Worm (Caenorhabditis elegans): ENCODE measurements around the gene F28A10.1.

Gene F28A10.1

DNA sequence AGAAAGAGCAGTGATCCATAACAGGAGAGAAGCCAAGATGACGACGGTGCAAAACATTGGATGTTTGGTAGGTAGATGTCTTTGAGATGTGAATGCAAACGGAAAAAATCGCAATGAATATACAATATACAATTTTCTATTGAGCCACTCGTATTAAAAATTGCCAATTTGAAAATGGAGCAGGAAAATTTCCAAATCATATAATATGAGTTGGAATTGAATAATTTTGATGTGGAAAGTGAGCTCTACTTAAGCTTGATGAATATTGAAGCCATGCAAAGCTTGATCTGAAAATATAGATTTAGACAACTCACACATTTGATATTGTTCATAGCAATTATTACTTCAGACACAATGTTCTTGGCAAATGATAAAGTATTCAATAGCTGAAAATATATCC, 12.8 kb downstream of the F28A10.1 start, which contains the start of gene F28A10.8:
Gene F28A10.8, minus strand, starts transcription at position 101 of the 400 bp plus-strand sequence.
- TF ChIP-seq unc-55 (GFP tag; optimal IDR thresholded peaks at IDR 0.05) (no peak), nhr-6 (tag; optimal IDR thresholded peaks at IDR 0.05) (no peak), elt-3 (tag; optimal IDR thresholded peaks at IDR 0.05) (no peak), lsy-2 (tag; optimal IDR thresholded peaks at IDR 0.05) (no peak), lin-13 (GFP tag; optimal IDR thresholded peaks at IDR 0.05) (no peak), Y55F3AM.14 (GFP tag; optimal IDR thresholded peaks at IDR 0.05) (no peak)

DNA sequence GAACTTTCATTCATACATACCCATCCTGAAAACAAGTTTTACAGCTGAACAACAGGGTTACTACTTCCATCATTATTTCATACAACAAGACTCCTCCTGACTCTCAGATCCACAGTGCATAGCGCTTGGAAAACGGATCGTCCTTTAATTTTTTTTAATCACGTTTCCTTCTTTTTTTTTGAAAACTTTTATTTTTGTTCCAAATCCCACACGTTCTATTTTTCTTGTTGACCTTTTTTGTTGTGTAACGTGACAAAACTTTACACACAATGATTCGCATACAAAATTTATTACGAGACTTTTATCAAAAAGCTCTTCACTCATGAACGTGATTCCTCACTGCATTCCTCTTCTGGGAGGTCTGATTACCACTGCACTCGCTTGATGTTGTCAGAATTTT, 14.5 kb downstream of the F28A10.1 start, which contains the start of gene clc-33:
Gene clc-33, plus strand, starts transcription at position 301 of the 400 bp plus-strand sequence.
- no peak for TF ChIP-seq ceh-82 (tag; optimal IDR thresholded peaks at IDR 0.05)
- no peak for TF ChIP-seq fos-1 (tag; optimal IDR thresholded peaks at IDR 0.05)
- TF ChIP-seq R02D3.7 (tag; optimal IDR thresholded peaks at IDR 0.05), result no peak

DNA sequence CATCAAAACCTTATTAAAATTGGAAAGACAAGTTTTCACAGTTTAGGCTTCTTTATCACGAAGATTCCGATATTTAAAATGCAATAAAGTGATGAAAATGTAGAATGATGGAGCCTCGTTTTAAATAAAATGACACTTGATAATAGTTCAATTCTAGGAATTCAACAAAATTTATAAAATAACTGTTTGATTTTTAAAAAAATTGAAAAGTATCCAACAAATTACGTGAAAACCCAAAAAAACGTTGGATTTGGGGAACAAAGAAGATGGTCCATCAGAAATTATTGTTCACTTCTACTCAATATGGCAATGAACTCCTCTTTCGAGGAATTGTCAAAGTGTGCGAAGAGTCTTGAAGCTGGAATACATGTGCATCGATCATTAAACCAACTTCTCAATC, 18.4 kb downstream of the F28A10.1 start, which contains the start of gene F28A10.4:
Gene F28A10.4, plus strand, starts transcription at position 301 of the 400 bp plus-strand sequence.
- no peak for TF ChIP-seq C34F6.9 (tag; optimal IDR thresholded peaks at IDR 0.05)
- no peak for TF ChIP-seq nhr-10 (tag; optimal IDR thresholded peaks at IDR 0.05)
- no peak for TF ChIP-seq ZK546.5 (tag; optimal IDR thresholded peaks at IDR 0.05)
- no peak for TF ChIP-seq nhr-23 (tag; optimal IDR thresholded peaks at IDR 0.05)
- no peak for TF ChIP-seq alr-1 (tag; optimal IDR thresholded peaks at IDR 0.05)
- TF ChIP-seq mbf-1 (tag; optimal IDR thresholded peaks at IDR 0.05), result no peak
- no peak for TF ChIP-seq elt-3 (tag; optimal IDR thresholded peaks at IDR 0.05)
- TF ChIP-seq ceh-82 (tag; optimal IDR thresholded peaks at IDR 0.05), result no peak
- TF ChIP-seq ceh-16 (tag; optimal IDR thresholded peaks at IDR 0.05), result no peak
- TF ChIP-seq nhr-237 (tag; optimal IDR thresholded peaks at IDR 0.05), result no peak
- TF ChIP-seq fos-1 (tag; optimal IDR thresholded peaks at IDR 0.05), result no peak
- no peak for TF ChIP-seq nhr-129 (tag; optimal IDR thresholded peaks at IDR 0.05)
- TF ChIP-seq mab-5 (tag; optimal IDR thresholded peaks at IDR 0.05), result no peak
- TF ChIP-seq F13H6.1 (tag; optimal IDR thresholded peaks at IDR 0.05), result no peak
- no peak for TF ChIP-seq nhr-77 (tag; optimal IDR thresholded peaks at IDR 0.05)
- TF ChIP-seq zag-1 (tag; optimal IDR thresholded peaks at IDR 0.05), result no peak

DNA sequence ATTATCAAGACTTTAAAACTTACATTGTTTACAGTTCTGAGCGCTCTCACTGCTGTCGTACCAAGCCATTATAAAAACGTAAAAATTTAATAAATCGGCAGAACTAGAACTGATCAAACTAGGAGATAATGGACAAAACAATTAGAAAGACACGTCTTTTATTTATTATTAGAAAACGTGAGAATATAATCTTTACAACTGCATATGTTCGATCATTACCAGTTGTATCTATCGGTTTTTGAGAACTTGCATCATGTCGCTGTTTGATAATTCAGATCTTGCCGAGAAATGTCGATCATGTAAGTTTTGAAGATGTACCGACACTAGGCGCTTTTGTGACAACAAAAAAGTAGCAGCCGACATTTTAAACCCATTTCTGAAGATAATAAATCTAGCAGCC, 20.0 kb downstream of the F28A10.1 start, which contains the start of gene F28A10.7:
Gene F28A10.7, minus strand, starts transcription at position 101 of the 400 bp plus-strand sequence.
- TF ChIP-seq ztf-1 (GFP tag; conservative IDR thresholded peaks at IDR 0.05) (no peak), R02D3.7 (tag; optimal IDR thresholded peaks at IDR 0.05) (no peak), Y55F3AM.14 (GFP tag; optimal IDR thresholded peaks at IDR 0.05) (no peak), crh-2 (tag; optimal IDR thresholded peaks at IDR 0.05) (no peak), lin-39 (tag; optimal IDR thresholded peaks at IDR 0.05) (no peak), blmp-1 (tag; optimal IDR thresholded peaks at IDR 0.05; ENCODE audit: insufficient read depth) (no peak), sem-4 (tag; optimal IDR thresholded peaks at IDR 0.05) (no peak), ztf-4 (tag; optimal IDR thresholded peaks at IDR 0.05) (no peak), dmd-4 (tag; optimal IDR thresholded peaks at IDR 0.05) (no peak), sma-9 (GFP tag; optimal IDR thresholded peaks at IDR 0.05) (no peak), sma-9 (tag; optimal IDR thresholded peaks at IDR 0.05) (no peak)

DNA sequence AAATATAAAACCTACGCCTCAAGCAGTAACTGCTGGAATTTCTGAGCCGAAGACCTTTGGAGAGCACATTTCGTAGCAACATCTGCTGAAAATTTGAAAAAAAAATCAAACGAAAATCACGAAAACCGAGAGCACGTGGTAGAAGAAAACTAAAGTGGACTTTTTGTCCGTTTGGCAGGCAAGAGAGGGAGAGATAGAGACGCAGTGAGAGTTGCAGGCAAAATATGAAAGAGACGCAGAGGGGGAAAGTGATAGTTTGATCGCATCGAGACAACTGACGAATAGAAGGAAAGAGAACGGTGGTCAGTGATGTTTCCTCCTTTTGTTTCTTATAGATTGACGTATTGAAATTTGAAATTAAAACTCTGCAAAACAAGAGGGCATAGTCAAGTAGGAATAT, 22.9 kb downstream of the F28A10.1 start, which contains the start of the genes acdh-9 and F28A10.13:
Gene acdh-9, minus strand, starts transcription at position 85 of the 400 bp plus-strand sequence.
Gene F28A10.13, plus strand, starts transcription at position 294 of the 400 bp plus-strand sequence.
- TF ChIP-seq nhr-129 (tag; optimal IDR thresholded peaks at IDR 0.05) (peak; percentile 82), Y55F3AM.14 (GFP tag; optimal IDR thresholded peaks at IDR 0.05) (no peak), lin-13 (GFP tag; optimal IDR thresholded peaks at IDR 0.05) (peak; percentile 34), F13H6.1 (tag; optimal IDR thresholded peaks at IDR 0.05) (peak; percentile 83), nhr-237 (tag; optimal IDR thresholded peaks at IDR 0.05) (no peak), fos-1 (tag; optimal IDR thresholded peaks at IDR 0.05) (peak; percentile 71), nhr-6 (tag; optimal IDR thresholded peaks at IDR 0.05) (peak; percentile 11), lsy-2 (tag; optimal IDR thresholded peaks at IDR 0.05) (peak in 1 of 2 experiments; percentile 61), blmp-1 (tag; optimal IDR thresholded peaks at IDR 0.05; ENCODE audit: insufficient read depth) (peak; percentile 20), gmeb-1 (tag; optimal IDR thresholded peaks at IDR 0.05) (peak; percentile 44), sma-9 (GFP tag; optimal IDR thresholded peaks at IDR 0.05) (peak; percentile 69), sma-9 (tag; optimal IDR thresholded peaks at IDR 0.05) (no peak), mdl-1 (tag; optimal IDR thresholded peaks at IDR 0.05) (peak; percentile 70 to 83), mbf-1 (tag; optimal IDR thresholded peaks at IDR 0.05) (no peak), egl-27 (tag; optimal IDR thresholded peaks at IDR 0.05) (no peak), ama-1 (optimal IDR thresholded peaks at IDR 0.05) (peak; percentile 72), C34F6.9 (tag; optimal IDR thresholded peaks at IDR 0.05) (peak; percentile 58), crh-2 (tag; optimal IDR thresholded peaks at IDR 0.05) (peak; percentile 64)
